Worm (Caenorhabditis elegans) whole organism, mixed stage, embryonic: Measurements from ENCODE around the gene F53A9.3.

Source experiments
- M03D4.4 ChIP-seq: sonication (generic microtip); optimal IDR thresholded peaks from 2 replicates; lab custom pipeline; 2017; ENCODE audit warnings: mild to moderate bottlenecking, missing genetic modification characterization, missing compliant biosample characterization
- bed-3 ChIP-seq: fragments of 200-800 bp; sonication (Bioruptor generic); optimal IDR thresholded peaks from 3 replicates; lab custom pipeline; 2018; ENCODE audit warnings: mild to moderate bottlenecking, missing genetic modification characterization, moderate library complexity, missing compliant biosample characterization
- blmp-1 ChIP-seq: fragments of 150-350 bp; optimal IDR thresholded peaks from 2 replicates; lab custom pipeline; 2014; ENCODE audit warnings: missing biosample characterization, missing genetic modification characterization
- ceh-43 ChIP-seq: fragments of 200-800 bp; sonication (Bioruptor generic); optimal IDR thresholded peaks from 2 replicates; lab custom pipeline; 2018; ENCODE audit warnings: mild to moderate bottlenecking, missing genetic modification characterization, moderate library complexity, missing compliant biosample characterization
- ceh-83 ChIP-seq: fragments of 200-800 bp; sonication (Bioruptor generic); optimal IDR thresholded peaks from 2 replicates; lab custom pipeline; 2018; ENCODE audit warnings: mild to moderate bottlenecking, missing genetic modification characterization, missing compliant biosample characterization
- ces-1 ChIP-seq: fragments of 150-350 bp; optimal IDR thresholded peaks from 2 replicates; lab custom pipeline; 2014; ENCODE audit warnings: missing biosample characterization, missing genetic modification reagents, missing genetic modification characterization
- cnd-1 ChIP-seq: fragments of 200-800 bp; sonication (Bioruptor generic); optimal IDR thresholded peaks from 2 replicates; lab custom pipeline; 2018; ENCODE audit warnings: mild to moderate bottlenecking, missing genetic modification characterization, missing compliant biosample characterization
- drap-1 ChIP-seq: fragments of 200-800 bp; sonication (Bioruptor generic); optimal IDR thresholded peaks from 3 replicates; lab custom pipeline; 2018; ENCODE audit warnings: mild to moderate bottlenecking, missing genetic modification characterization, missing compliant biosample characterization
- elt-3 ChIP-seq: fragments of 150-350 bp; optimal IDR thresholded peaks from 2 replicates; lab custom pipeline; 2014; ENCODE audit warnings: missing biosample characterization, missing genetic modification characterization
- flh-1 ChIP-seq: fragments of 200-800 bp; sonication (Bioruptor generic); optimal IDR thresholded peaks from 2 replicates; lab custom pipeline; 2018; ENCODE audit warnings: mild to moderate bottlenecking, missing genetic modification characterization, moderate library complexity, missing compliant biosample characterization
- ham-2 ChIP-seq: fragments of 200-800 bp; sonication (Bioruptor generic); optimal IDR thresholded peaks from 2 replicates; lab custom pipeline; 2018; ENCODE audit warnings: mild to moderate bottlenecking, missing genetic modification characterization, missing compliant biosample characterization
- lin-13 ChIP-seq: fragments of 150-350 bp; optimal IDR thresholded peaks from 2 replicates; lab custom pipeline; 2014; ENCODE audit warnings: missing biosample characterization, missing genetic modification characterization
- lin-32 ChIP-seq: fragments of 200-800 bp; sonication (Bioruptor generic); optimal IDR thresholded peaks from 2 replicates; lab custom pipeline; 2018; ENCODE audit warnings: mild to moderate bottlenecking, missing genetic modification characterization, missing compliant biosample characterization
- lsy-2 ChIP-seq: fragments of 150-350 bp; optimal IDR thresholded peaks from 2 replicates; lab custom pipeline; 2014; ENCODE audit warnings: missing biosample characterization, missing genetic modification characterization
- mab-5 ChIP-seq: fragments of 150-350 bp; optimal IDR thresholded peaks from 2 replicates; lab custom pipeline; 2014; ENCODE audit warnings: missing biosample characterization, missing genetic modification characterization
- mep-1 ChIP-seq: fragments of 150-350 bp; optimal IDR thresholded peaks from 2 replicates; lab custom pipeline; 2017; ENCODE audit warnings: missing biosample characterization, missing genetic modification reagents, missing genetic modification characterization, inconsistent platforms
- mls-2 ChIP-seq: sonication (generic microtip); optimal IDR thresholded peaks from 2 replicates; lab custom pipeline; 2016; ENCODE audit warnings: mild to moderate bottlenecking, missing genetic modification characterization, moderate library complexity, missing compliant biosample characterization
- nhr-2 ChIP-seq: fragments of 150-350 bp; optimal IDR thresholded peaks from 2 replicates; lab custom pipeline; 2014; ENCODE audit warnings: missing biosample characterization, missing genetic modification characterization
- nhr-237 ChIP-seq: fragments of 150-350 bp; optimal IDR thresholded peaks from 2 replicates; lab custom pipeline; 2014; ENCODE audit warnings: missing biosample characterization, missing genetic modification characterization
- nhr-28 ChIP-seq: fragments of 150-350 bp; optimal IDR thresholded peaks from 2 replicates; lab custom pipeline; 2014; ENCODE audit warnings: missing biosample characterization, missing genetic modification characterization
- nhr-76 ChIP-seq: sonication (generic microtip); optimal IDR thresholded peaks from 2 replicates; lab custom pipeline; 2017; ENCODE audit warnings: missing biosample characterization, missing genetic modification characterization
- pha-4 ChIP-seq: fragments of 150-350 bp; optimal IDR thresholded peaks from 2 replicates; lab custom pipeline; 2018; ENCODE audit warnings: missing biosample characterization, missing genetic modification reagents, missing genetic modification characterization
- sem-2 ChIP-seq: fragments of 200-800 bp; sonication (Bioruptor generic); optimal IDR thresholded peaks from 2 replicates; lab custom pipeline; 2018; ENCODE audit warnings: mild to moderate bottlenecking, missing genetic modification characterization, missing compliant biosample characterization
- snpc-4 ChIP-seq: fragments of 150-350 bp; optimal IDR thresholded peaks from 2 replicates; lab custom pipeline; 2014; ENCODE audit warnings: missing biosample characterization, missing genetic modification characterization
- sptf-1 ChIP-seq: sonication (generic microtip); optimal IDR thresholded peaks from 2 replicates; lab custom pipeline; 2017; ENCODE audit warnings: mild to moderate bottlenecking, missing genetic modification characterization, moderate library complexity, missing compliant biosample characterization
- tbx-8 ChIP-seq: fragments of 200-800 bp; sonication (Bioruptor generic); optimal IDR thresholded peaks from 2 replicates; lab custom pipeline; 2018; ENCODE audit warnings: mild to moderate bottlenecking, missing genetic modification characterization, moderate library complexity, missing compliant biosample characterization
- unc-120 ChIP-seq: sonication (generic microtip); optimal IDR thresholded peaks from 2 replicates; lab custom pipeline; 2017; ENCODE audit warnings: missing genetic modification characterization, missing compliant biosample characterization; ENCODE audit not compliant: poor library complexity, severe bottlenecking
- unc-62 ChIP-seq: fragments of 150-350 bp; optimal IDR thresholded peaks from 2 replicates; lab custom pipeline; 2014; ENCODE audit warnings: missing biosample characterization, missing genetic modification reagents, missing genetic modification characterization
- zip-8 ChIP-seq: fragments of 150-350 bp; optimal IDR thresholded peaks from 2 replicates; lab custom pipeline; 2014; ENCODE audit warnings: missing biosample characterization, missing genetic modification characterization
- ztf-11 ChIP-seq: fragments of 150-350 bp; optimal IDR thresholded peaks from 2 replicates; lab custom pipeline; 2014; ENCODE audit warnings: missing biosample characterization, missing genetic modification characterization

The F53A9.3 gene

ce11 chrX:8712662-8713061 is 4.5 kb downstream of the F53A9.3 start:
- TF ChIP-seq lin-13 (no peak), ceh-83 (GFP tag; lab: Kevin White, UChicago) (no peak), zip-8 (tag; lab: Kevin White, UChicago) (no peak), blmp-1 (tag; lab: Kevin White, UChicago) (no peak), sptf-1 (tag; lab: Kevin White, UChicago) (no peak), snpc-4 (tag; lab: Kevin White, UChicago) (no peak), nhr-28 (tag; lab: Kevin White, UChicago) (no peak), drap-1 (GFP tag; lab: Kevin White, UChicago) (no peak), ham-2 (GFP tag; lab: Kevin White, UChicago) (no peak), lsy-2 (no peak), cnd-1 (tag; lab: Kevin White, UChicago) (no peak), elt-3 (tag; lab: Kevin White, UChicago) (no peak), nhr-2 (tag; lab: Kevin White, UChicago) (no peak), ces-1 (GFP tag; lab: Kevin White, UChicago) (no peak), unc-120 (tag; lab: Kevin White, UChicago) (no peak), bed-3 (GFP tag; lab: Kevin White, UChicago) (no peak), mls-2 (tag; lab: Kevin White, UChicago) (no peak)

- TF ChIP-seq cnd-1 (tag; lab: Kevin White, UChicago) (no peak), mab-5 (tag; lab: Kevin White, UChicago) (no peak), nhr-76 (tag; lab: Kevin White, UChicago) (no peak), lin-13 (no peak)
Observed at ce11 chrX:8713754-8714295, 5.7 kb downstream of the F53A9.3 start, which contains the start of gene F53A9.6. Gene F53A9.6 (minus strand): TSS chrX:8713804.

- TF ChIP-seq bed-3 (GFP tag; lab: Kevin White, UChicago) (no peak), unc-62 (GFP tag; lab: Kevin White, UChicago) (no peak), tbx-8 (GFP tag; lab: Kevin White, UChicago) (no peak), sem-2 (GFP tag; lab: Kevin White, UChicago) (no peak), nhr-237 (no peak), mep-1 (tag; lab: Kevin White, UChicago) (no peak)
Observed at ce11 chrX:8714845-8715244, 6.7 kb downstream of the F53A9.3 start.

ce11 chrX:8716822-8717221 is 8.7 kb downstream of the F53A9.3 start, which contains the start of gene F53A9.7:
Gene F53A9.7 (minus strand): TSS chrX:8716922.
- TF ChIP-seq flh-1 (GFP tag; lab: Kevin White, UChicago) = no peak
- TF ChIP-seq, all 35 proteins: peak for 0

ce11 chrX:8718153-8718552 is 10.0 kb downstream of the F53A9.3 start:
- TF ChIP-seq ztf-11 = no peak
- no peak for TF ChIP-seq ceh-43 (GFP tag; lab: Kevin White, UChicago)
- TF ChIP-seq M03D4.4 (tag; lab: Kevin White, UChicago) = no peak
- TF ChIP-seq mep-1 (tag; lab: Kevin White, UChicago) = no peak
- no peak for TF ChIP-seq nhr-237
- TF ChIP-seq unc-120 (tag; lab: Kevin White, UChicago) = no peak
- no peak for TF ChIP-seq pha-4 (tag; lab: Kevin White, UChicago)
- TF ChIP-seq lin-32 (GFP tag; lab: Kevin White, UChicago) = no peak
- no peak for TF ChIP-seq lin-13
- no peak for TF ChIP-seq ces-1 (GFP tag; lab: Kevin White, UChicago)
- no peak for TF ChIP-seq bed-3 (GFP tag; lab: Kevin White, UChicago)
- TF ChIP-seq mls-2 (tag; lab: Kevin White, UChicago) = no peak

- TF ChIP-seq nhr-237 = no peak
Observed at ce11 chrX:8718856-8719255, 10.7 kb downstream of the F53A9.3 start, which contains the start of gene F53A9.8. Gene F53A9.8 (minus strand): TSS chrX:8718904.
